Fruit fly (Drosophila melanogaster): ENCODE measurements around the gene CG12817.

- no peak for TF ChIP-seq h (optimal IDR thresholded peaks at IDR 0.05)
- no peak for TF ChIP-seq Myc (optimal IDR thresholded peaks at IDR 0.05)
- no peak for TF ChIP-seq insv (optimal IDR thresholded peaks at IDR 0.05)
- TF ChIP-seq psq (optimal IDR thresholded peaks at IDR 0.05), result no peak
- TF ChIP-seq ttk (optimal IDR thresholded peaks at IDR 0.05), result no peak
Measured at dm6 chr3R:10190084-10190782, 34.3 kb downstream of the CG12817 start, which contains the start of gene Syn.
